Fruit fly (Drosophila melanogaster) whole organism, embryonic: ENCODE results near the gene rgn.

Source experiments
- Abd-B ChIP-seq: fragments of 200-800 bp; sonication (Bioruptor generic); optimal IDR thresholded peaks from 2 replicates; lab custom pipeline; 2018; ENCODE audit warnings: missing biosample characterization, mild to moderate bottlenecking, missing genetic modification characterization, moderate library complexity
- Atf3 ChIP-seq: fragments of 200-800 bp; sonication (Bioruptor generic); optimal IDR thresholded peaks from 3 replicates; lab custom pipeline; 2016; ENCODE audit warnings: missing biosample characterization, missing genetic modification characterization
- B-H1 ChIP-seq: fragments of 200-800 bp; sonication (Bioruptor generic); IDR thresholded peaks from 3 replicates; pipeline ENCODE4 v1.3.6; 2022; ENCODE audit warnings: missing biosample characterization, missing genetic modification characterization
- B-H2 ChIP-seq: fragments of 200-800 bp; sonication (Bioruptor generic); optimal IDR thresholded peaks from 2 replicates; lab custom pipeline; 2018; ENCODE audit warnings: missing biosample characterization, mild to moderate bottlenecking, missing genetic modification characterization
- CG10209 ChIP-seq: fragments of 200-800 bp; sonication (Bioruptor generic); optimal IDR thresholded peaks from 3 replicates; lab custom pipeline; 2017; ENCODE audit warnings: missing biosample characterization, mild to moderate bottlenecking, missing genetic modification characterization, missing genetic modification reagents
- CG10543 ChIP-seq: fragments of 200-800 bp; sonication (Bioruptor generic); optimal IDR thresholded peaks from 3 replicates; lab custom pipeline; 2017; ENCODE audit warnings: missing biosample characterization, mild to moderate bottlenecking, missing genetic modification characterization, moderate library complexity
- CG11504 ChIP-seq: fragments of 200-800 bp; sonication (Bioruptor generic); optimal IDR thresholded peaks from 3 replicates; lab custom pipeline; 2019; ENCODE audit warnings: missing biosample characterization, mild to moderate bottlenecking, missing genetic modification characterization, moderate library complexity
- CG12104 ChIP-seq: fragments of 200-800 bp; sonication (Bioruptor generic); optimal IDR thresholded peaks from 3 replicates; lab custom pipeline; 2016; ENCODE audit warnings: missing biosample characterization, missing genetic modification characterization
- CG1233 ChIP-seq: fragments of 200-800 bp; sonication (Bioruptor generic); optimal IDR thresholded peaks from 4 replicates; lab custom pipeline; 2018; ENCODE audit warnings: missing biosample characterization, mild to moderate bottlenecking, missing genetic modification characterization
- CG12942 ChIP-seq: fragments of 200-800 bp; sonication (Bioruptor generic); optimal IDR thresholded peaks from 3 replicates; lab custom pipeline; 2016; ENCODE audit warnings: missing biosample characterization, missing genetic modification characterization
- CG14441 ChIP-seq: fragments of 200-800 bp; sonication (Bioruptor generic); IDR thresholded peaks from 2 replicates; pipeline ENCODE4 v1.3.6; 2022; ENCODE audit warnings: missing biosample characterization, missing genetic modification characterization
- CG14667 ChIP-seq: fragments of 200-800 bp; sonication (Bioruptor generic); IDR thresholded peaks from 2 replicates; pipeline ENCODE4 v1.3.6; 2022; ENCODE audit warnings: missing biosample characterization, missing genetic modification characterization
- CG15269 ChIP-seq: fragments of 200-800 bp; sonication (Bioruptor generic); optimal IDR thresholded peaks from 2 replicates; lab custom pipeline; 2018; ENCODE audit warnings: missing biosample characterization, mild to moderate bottlenecking, missing genetic modification characterization, moderate library complexity
- CG17328 ChIP-seq: fragments of 200-800 bp; sonication (Bioruptor generic); IDR thresholded peaks from 2 replicates; pipeline ENCODE4 v1.3.6; 2022; ENCODE audit warnings: missing biosample characterization, missing genetic modification characterization
- CG17829 ChIP-seq: fragments of 200-800 bp; optimal IDR thresholded peaks from 2 replicates; lab custom pipeline; 2019; ENCODE audit warnings: missing biosample characterization, mild to moderate bottlenecking, missing genetic modification characterization, moderate library complexity
- CG1792 ChIP-seq: fragments of 200-800 bp; sonication (Bioruptor generic); optimal IDR thresholded peaks from 2 replicates; lab custom pipeline; 2016; ENCODE audit warnings: missing biosample characterization, missing genetic modification characterization
- CG2120 ChIP-seq: fragments of 200-800 bp; sonication (Bioruptor generic); optimal IDR thresholded peaks from 3 replicates; lab custom pipeline; 2016; ENCODE audit warnings: missing biosample characterization, missing genetic modification characterization
- CG2678 ChIP-seq: fragments of 200-800 bp; sonication (Bioruptor generic); optimal IDR thresholded peaks from 3 replicates; lab custom pipeline; 2019; ENCODE audit warnings: missing biosample characterization, mild to moderate bottlenecking, missing genetic modification characterization, moderate library complexity
- CG2712 ChIP-seq: fragments of 200-800 bp; optimal IDR thresholded peaks from 3 replicates; lab custom pipeline; 2019; ENCODE audit warnings: missing biosample characterization, mild to moderate bottlenecking, missing genetic modification characterization, moderate library complexity
- CG2875 ChIP-seq: fragments of 200-800 bp; sonication (Bioruptor generic); optimal IDR thresholded peaks from 2 replicates; lab custom pipeline; 2017; ENCODE audit warnings: missing biosample characterization, mild to moderate bottlenecking, missing genetic modification characterization, missing genetic modification reagents
- CG32532 ChIP-seq: fragments of 200-800 bp; sonication (Bioruptor generic); IDR thresholded peaks from 2 replicates; pipeline ENCODE4 v1.3.6; 2022; ENCODE audit warnings: missing biosample characterization, missing genetic modification characterization
- CG4424 ChIP-seq: fragments of 200-800 bp; sonication (Bioruptor generic); optimal IDR thresholded peaks from 3 replicates; lab custom pipeline; 2016; ENCODE audit warnings: missing biosample characterization, missing genetic modification characterization
- CG6254 ChIP-seq: fragments of 200-800 bp; sonication (Bioruptor generic); optimal IDR thresholded peaks from 3 replicates; lab custom pipeline; 2017; ENCODE audit warnings: mild to moderate bottlenecking, missing biosample characterization, missing genetic modification reagents, missing genetic modification characterization
- CG6689 ChIP-seq: fragments of 200-800 bp; sonication (Bioruptor generic); IDR thresholded peaks from 2 replicates; pipeline ENCODE4 v1.3.6; 2022; ENCODE audit warnings: missing biosample characterization, missing genetic modification characterization
- CG7556 ChIP-seq: fragments of 200-800 bp; sonication (Bioruptor generic); optimal IDR thresholded peaks from 2 replicates; lab custom pipeline; 2017; ENCODE audit warnings: missing biosample characterization, mild to moderate bottlenecking, missing genetic modification characterization
- CG8765 ChIP-seq: fragments of 200-800 bp; sonication (Bioruptor generic); IDR thresholded peaks from 2 replicates; pipeline ENCODE4 v1.3.6; 2022; ENCODE audit warnings: missing biosample characterization, missing genetic modification characterization
- CG9817 ChIP-seq: fragments of 200-800 bp; sonication (Bioruptor generic); optimal IDR thresholded peaks from 2 replicates; lab custom pipeline; 2018; ENCODE audit warnings: missing biosample characterization, mild to moderate bottlenecking, missing genetic modification characterization, moderate library complexity
- CoRest ChIP-seq: fragments of 200-800 bp; sonication (Bioruptor generic); optimal IDR thresholded peaks from 3 replicates; lab custom pipeline; 2018; ENCODE audit warnings: missing biosample characterization, mild to moderate bottlenecking, missing genetic modification characterization, moderate library complexity
- D ChIP-seq, 2 experiments: fragments of 200-800 bp in 1 of 2; fragments of >200 bp in 1 of 2; sonication (Bioruptor generic) in 1 of 2; optimal IDR thresholded peaks; 2 replicates in 1 of 2; 3 replicates in 1 of 2; lab custom pipeline; 2017; ENCODE audit warnings: mild to moderate bottlenecking in 1 of 2, missing biosample characterization in 1 of 2, missing genetic modification characterization in 1 of 2, missing genetic modification reagents in 1 of 2
- Fer2 ChIP-seq: fragments of 200-800 bp; sonication (Bioruptor generic); optimal IDR thresholded peaks from 2 replicates; lab custom pipeline; 2018; ENCODE audit warnings: missing biosample characterization, mild to moderate bottlenecking, missing genetic modification characterization, moderate library complexity
- Hr51 ChIP-seq, 2 experiments: fragments of 200-800 bp; sonication (Bioruptor generic); optimal IDR thresholded peaks; 2 replicates in 1 of 2; 3 replicates in 1 of 2; lab custom pipeline; 2016 to 2018; ENCODE audit warnings: missing biosample characterization in 2 of 2, missing genetic modification characterization in 2 of 2, mild to moderate bottlenecking in 1 of 2, moderate library complexity in 1 of 2
- Nf-YA ChIP-seq: fragments of 200-800 bp; sonication (Bioruptor generic); IDR thresholded peaks from 2 replicates; pipeline ENCODE4 v1.3.6; 2022; ENCODE audit warnings: missing biosample characterization, missing genetic modification characterization
- Sox100B ChIP-seq: fragments of 200-800 bp; sonication (Bioruptor generic); optimal IDR thresholded peaks from 3 replicates; lab custom pipeline; 2018; ENCODE audit warnings: missing biosample characterization, mild to moderate bottlenecking, missing genetic modification characterization
- Sry-β ChIP-seq: fragments of 200-800 bp; sonication (Bioruptor generic); optimal IDR thresholded peaks from 2 replicates; lab custom pipeline; 2018; ENCODE audit warnings: missing biosample characterization, mild to moderate bottlenecking, missing genetic modification characterization, moderate library complexity
- ac ChIP-seq: fragments of 200-800 bp; sonication (Bioruptor generic); optimal IDR thresholded peaks from 3 replicates; lab custom pipeline; 2017; ENCODE audit warnings: missing biosample characterization, mild to moderate bottlenecking, missing genetic modification characterization
- ase ChIP-seq: fragments of 200-800 bp; sonication (Bioruptor generic); IDR thresholded peaks from 3 replicates; pipeline ENCODE4 v1.3.6; 2022; ENCODE audit warnings: missing biosample characterization, missing genetic modification characterization
- ash1 ChIP-seq: fragments of 200-800 bp; sonication (Bioruptor generic); optimal IDR thresholded peaks from 2 replicates; lab custom pipeline; 2018; ENCODE audit warnings: missing biosample characterization, mild to moderate bottlenecking, missing genetic modification characterization
- bab2 ChIP-seq: fragments of 200-800 bp; sonication (Bioruptor generic); optimal IDR thresholded peaks from 2 replicates; lab custom pipeline; 2016; ENCODE audit warnings: missing biosample characterization, missing genetic modification characterization
- croc ChIP-seq: fragments of 200-800 bp; sonication (Bioruptor generic); conservative IDR thresholded peaks from 3 replicates; pipeline ENCODE4 v1.3.6; 2022; ENCODE audit warnings: missing biosample characterization, missing genetic modification characterization
- exex ChIP-seq: fragments of 200-800 bp; sonication (Bioruptor generic); optimal IDR thresholded peaks from 4 replicates; lab custom pipeline; 2018; ENCODE audit warnings: missing biosample characterization, mild to moderate bottlenecking, missing genetic modification characterization, moderate library complexity
- gem ChIP-seq: fragments of 200-800 bp; sonication (Bioruptor generic); optimal IDR thresholded peaks from 2 replicates; lab custom pipeline; 2019; ENCODE audit warnings: missing biosample characterization, mild to moderate bottlenecking, missing genetic modification characterization, moderate library complexity
- hbn ChIP-seq: fragments of 200-800 bp; sonication (Bioruptor generic); IDR thresholded peaks from 2 replicates; pipeline ENCODE4 v1.3.6; 2022; ENCODE audit warnings: missing biosample characterization, missing genetic modification characterization; ENCODE audit not compliant: partially characterized antibody
- jigr1 ChIP-seq: fragments of 200-800 bp; sonication (Bioruptor generic); IDR thresholded peaks from 3 replicates; pipeline ENCODE4 v1.3.6; 2022; ENCODE audit warnings: missing biosample characterization, missing genetic modification characterization
- lilli ChIP-seq: fragments of 200-800 bp; sonication (Bioruptor generic); optimal IDR thresholded peaks from 3 replicates; lab custom pipeline; 2016; ENCODE audit warnings: missing biosample characterization, missing genetic modification characterization
- lola ChIP-seq, 3 experiments: fragments of >200 bp in 2 of 3; fragments of 200-800 bp in 1 of 3; sonication (Bioruptor generic) in 1 of 3; optimal IDR thresholded peaks; 2 replicates each; lab custom pipeline; 2017 to 2019; ENCODE audit warnings: missing biosample characterization in 3 of 3, missing genetic modification characterization in 3 of 3, mild to moderate bottlenecking in 1 of 3, moderate library complexity in 1 of 3
- pho ChIP-seq: fragments of 200-800 bp; sonication (Bioruptor generic); optimal IDR thresholded peaks from 2 replicates; lab custom pipeline; 2016; ENCODE audit warnings: missing biosample characterization, missing genetic modification characterization
- schlank ChIP-seq: fragments of 200-800 bp; sonication (Bioruptor generic); optimal IDR thresholded peaks from 2 replicates; lab custom pipeline; 2018; ENCODE audit warnings: missing biosample characterization, mild to moderate bottlenecking, missing genetic modification characterization
- sisA ChIP-seq: fragments of 200-800 bp; sonication (Bioruptor generic); IDR thresholded peaks from 2 replicates; pipeline ENCODE4 v1.3.6; 2022; ENCODE audit warnings: missing biosample characterization, missing genetic modification characterization
- tap ChIP-seq: fragments of 200-800 bp; optimal IDR thresholded peaks from 3 replicates; lab custom pipeline; 2019; ENCODE audit warnings: missing biosample characterization, mild to moderate bottlenecking, missing genetic modification characterization, moderate library complexity
- vnd ChIP-seq: fragments of 200-800 bp; sonication (Bioruptor generic); IDR thresholded peaks from 3 replicates; pipeline ENCODE4 v1.3.6; 2022; ENCODE audit warnings: missing biosample characterization, missing genetic modification characterization; ENCODE audit not compliant: partially characterized antibody

Gene rgn

dm6 chr3L:21462860-21463259, 80.6 kb downstream of the rgn start:
- TF ChIP-seq Nf-YA (no peak), CG17829 (tag; lab: Kevin White, UChicago) (peak; percentile 45), CG6689 (GFP tag; lab: Robert Waterston, UW) (peak; percentile 15; the same call in 1 of the 2 replicates), gem (tag; lab: Kevin White, UChicago) (peak; percentile 57), CG15269 (tag; lab: Kevin White, UChicago) (no peak), lola (GFP tag; optimal IDR thresholded peaks at IDR 0.05; lab: Kevin White, UChicago) (peak in 1 of 3 experiments; percentile 75), CG10209 (no peak), CG12104 (GFP tag; lab: Kevin White, UChicago) (no peak), CG17328 (GFP tag; lab: Robert Waterston, UW) (no peak), exex (tag; lab: Kevin White, UChicago) (no peak), Hr51 (GFP tag; optimal IDR thresholded peaks at IDR 0.05; lab: Kevin White, UChicago) (no peak), jigr1 (no peak), Atf3 (GFP tag; lab: Kevin White, UChicago) (no peak), ase (GFP tag; lab: Robert Waterston, UW) (no peak), CG8765 (GFP tag; lab: Robert Waterston, UW) (no peak), CG32532 (GFP tag; lab: Robert Waterston, UW) (no peak), D (optimal IDR thresholded peaks at IDR 0.05; lab: Kevin White, UChicago) (no peak), D (GFP tag; optimal IDR thresholded peaks at IDR 0.05; lab: Kevin White, UChicago) (peak; percentile 59), CG14441 (GFP tag; lab: Robert Waterston, UW) (no peak), Sry-β (GFP tag; lab: Kevin White, UChicago) (no peak), CG4424 (peak; percentile 20), CG2678 (tag; lab: Kevin White, UChicago) (peak; percentile 24), ash1 (no peak), bab2 (no peak), CG2875 (GFP tag; lab: Kevin White, UChicago) (no peak), vnd (GFP tag; lab: Robert Waterston, UW) (no peak), CoRest (tag; lab: Kevin White, UChicago) (peak; percentile 22), tap (tag; lab: Kevin White, UChicago) (no peak), schlank (tag; lab: Kevin White, UChicago) (no peak), CG9817 (no peak), CG14667 (GFP tag; lab: Robert Waterston, UW) (no peak), sisA (GFP tag; lab: Robert Waterston, UW) (0 out of 2 replicates have a peak, but pooled peaks have one; percentile 6), croc (GFP tag; lab: Robert Waterston, UW) (peak; percentile 17; the same call in 1 of the 3 replicates), CG12942 (GFP tag; lab: Kevin White, UChicago) (no peak), CG1792 (GFP tag; lab: Kevin White, UChicago) (no peak), pho (GFP tag; lab: Kevin White, UChicago) (no peak), Sox100B (GFP tag; lab: Kevin White, UChicago) (peak; percentile 42), Abd-B (GFP tag; lab: Kevin White, UChicago) (no peak), CG11504 (tag; lab: Kevin White, UChicago) (peak; percentile 46), CG7556 (GFP tag; lab: Kevin White, UChicago) (peak; percentile 51), B-H2 (GFP tag; lab: Kevin White, UChicago) (no peak), CG1233 (GFP tag; lab: Kevin White, UChicago) (peak; percentile 2), CG2712 (peak; percentile 59), B-H1 (GFP tag; lab: Robert Waterston, UW) (no peak), CG6254 (GFP tag; lab: Kevin White, UChicago) (peak; percentile 6), Fer2 (tag; lab: Kevin White, UChicago) (no peak), ac (GFP tag; lab: Kevin White, UChicago) (no peak), CG2120 (GFP tag; lab: Kevin White, UChicago) (no peak), lilli (GFP tag; lab: Kevin White, UChicago) (no peak), hbn (no peak), CG10543 (GFP tag; lab: Kevin White, UChicago) (no peak)
